Fruit fly (Drosophila melanogaster) whole organism, embryonic: ENCODE results near the gene CG32189.

Source experiments
- Adf1 ChIP-seq: fragments of 200-800 bp; sonication (Bioruptor generic); IDR thresholded peaks from 2 replicates; pipeline ENCODE4 v1.3.6; 2022; ENCODE audit warnings: missing biosample characterization, missing genetic modification characterization
- BEAF-32 ChIP-seq: fragments of 200-800 bp; sonication (Bioruptor generic); optimal IDR thresholded peaks from 3 replicates; lab custom pipeline; 2017; ENCODE audit warnings: missing biosample characterization, missing genetic modification characterization, mild to moderate bottlenecking, moderate library complexity, missing genetic modification reagents
- Bteb2 ChIP-seq: fragments of 200-800 bp; sonication (Bioruptor generic); optimal IDR thresholded peaks from 2 replicates; lab custom pipeline; 2016; ENCODE audit warnings: missing biosample characterization, missing genetic modification characterization
- CG10543 ChIP-seq: fragments of 200-800 bp; sonication (Bioruptor generic); optimal IDR thresholded peaks from 3 replicates; lab custom pipeline; 2017; ENCODE audit warnings: missing biosample characterization, mild to moderate bottlenecking, missing genetic modification characterization, moderate library complexity
- CG10959 ChIP-seq: fragments of 200-800 bp; sonication (Bioruptor generic); IDR thresholded peaks from 2 replicates; pipeline ENCODE4 v1.3.6; 2022; ENCODE audit warnings: missing biosample characterization, missing genetic modification characterization
- CG11085 ChIP-seq: fragments of 200-800 bp; sonication (Bioruptor generic); IDR thresholded peaks from 2 replicates; pipeline ENCODE4 v1.3.6; 2022; ENCODE audit warnings: missing biosample characterization, missing genetic modification characterization
- CG11093 ChIP-seq: fragments of 200-800 bp; sonication (Bioruptor generic); IDR thresholded peaks from 3 replicates; pipeline ENCODE4 v1.3.6; 2022; ENCODE audit warnings: missing biosample characterization, missing genetic modification characterization
- CG11560 ChIP-seq: fragments of 200-800 bp; sonication (Bioruptor generic); IDR thresholded peaks from 3 replicates; pipeline ENCODE4 v1.3.6; 2022; ENCODE audit warnings: missing biosample characterization, missing genetic modification characterization
- CG12071 ChIP-seq: fragments of 200-800 bp; sonication (Bioruptor generic); optimal IDR thresholded peaks from 3 replicates; lab custom pipeline; 2018; ENCODE audit warnings: missing biosample characterization, mild to moderate bottlenecking, missing genetic modification characterization
- CG14860 ChIP-seq: fragments of 200-800 bp; sonication (Bioruptor generic); IDR thresholded peaks from 3 replicates; pipeline ENCODE4 v1.3.6; 2022; ENCODE audit warnings: missing biosample characterization, missing genetic modification characterization; ENCODE audit not compliant: partially characterized antibody
- CG15269 ChIP-seq: fragments of 200-800 bp; sonication (Bioruptor generic); optimal IDR thresholded peaks from 2 replicates; lab custom pipeline; 2018; ENCODE audit warnings: missing biosample characterization, mild to moderate bottlenecking, missing genetic modification characterization, moderate library complexity
- CG30431 ChIP-seq: fragments of 200-800 bp; sonication (Bioruptor generic); optimal IDR thresholded peaks from 2 replicates; lab custom pipeline; 2017; ENCODE audit warnings: missing biosample characterization, missing genetic modification characterization
- CG31388 ChIP-seq: fragments of 200-800 bp; sonication (Bioruptor generic); optimal IDR thresholded peaks from 2 replicates; lab custom pipeline; 2016; ENCODE audit warnings: missing biosample characterization, missing genetic modification characterization
- CG3847 ChIP-seq: fragments of 200-800 bp; sonication (Bioruptor generic); IDR thresholded peaks from 2 replicates; pipeline ENCODE4 v1.3.6; 2022; ENCODE audit warnings: missing biosample characterization, missing genetic modification characterization
- CG3995 ChIP-seq: fragments of 200-800 bp; sonication (Bioruptor generic); optimal IDR thresholded peaks from 3 replicates; lab custom pipeline; 2016; ENCODE audit warnings: missing biosample characterization, missing genetic modification characterization
- CG7987 ChIP-seq: fragments of 200-800 bp; sonication (Bioruptor generic); optimal IDR thresholded peaks from 2 replicates; lab custom pipeline; 2018; ENCODE audit warnings: missing biosample characterization, mild to moderate bottlenecking, missing genetic modification characterization, moderate library complexity
- CG8290 ChIP-seq, 3 experiments: fragments of 200-800 bp; sonication (Bioruptor generic); optimal IDR thresholded peaks; 2 replicates each; lab custom pipeline; 2016 to 2019; ENCODE audit warnings: missing biosample characterization in 3 of 3, missing genetic modification characterization in 3 of 3, mild to moderate bottlenecking in 2 of 3, moderate library complexity in 1 of 3
- CG9609 ChIP-seq: fragments of 200-800 bp; sonication (Bioruptor generic); optimal IDR thresholded peaks from 3 replicates; lab custom pipeline; 2016; ENCODE audit warnings: missing biosample characterization, missing genetic modification characterization
- Dbx ChIP-seq: fragments of 200-800 bp; sonication (Bioruptor generic); IDR thresholded peaks from 3 replicates; pipeline ENCODE4 v1.3.6; 2022; ENCODE audit warnings: missing biosample characterization, missing genetic modification characterization
- Dek ChIP-seq: fragments of 200-800 bp; sonication (Bioruptor generic); optimal IDR thresholded peaks from 3 replicates; lab custom pipeline; 2019; ENCODE audit warnings: missing biosample characterization, mild to moderate bottlenecking, missing genetic modification characterization, moderate library complexity
- Ets97D ChIP-seq: fragments of 200-800 bp; sonication (Bioruptor generic); optimal IDR thresholded peaks from 3 replicates; lab custom pipeline; 2016; ENCODE audit warnings: missing biosample characterization, missing genetic modification characterization
- HHEX ChIP-seq: fragments of 200-800 bp; sonication (Bioruptor generic); optimal IDR thresholded peaks from 3 replicates; lab custom pipeline; 2017; ENCODE audit warnings: missing biosample characterization, mild to moderate bottlenecking, missing genetic modification characterization, missing genetic modification reagents
- Hr3 ChIP-seq: fragments of 200-800 bp; sonication (Bioruptor generic); optimal IDR thresholded peaks from 3 replicates; lab custom pipeline; 2016; ENCODE audit warnings: missing biosample characterization, missing genetic modification characterization
- Hr51 ChIP-seq, 2 experiments: fragments of 200-800 bp; sonication (Bioruptor generic); optimal IDR thresholded peaks; 2 replicates in 1 of 2; 3 replicates in 1 of 2; lab custom pipeline; 2016 to 2018; ENCODE audit warnings: missing biosample characterization in 2 of 2, missing genetic modification characterization in 2 of 2, mild to moderate bottlenecking in 1 of 2, moderate library complexity in 1 of 2
- Meics ChIP-seq: fragments of 200-800 bp; sonication (Bioruptor generic); optimal IDR thresholded peaks from 2 replicates; lab custom pipeline; 2017; ENCODE audit warnings: missing biosample characterization, mild to moderate bottlenecking, missing genetic modification characterization
- Myb ChIP-seq: fragments of 200-800 bp; sonication (Bioruptor generic); optimal IDR thresholded peaks from 2 replicates; lab custom pipeline; 2016; ENCODE audit warnings: missing biosample characterization, missing genetic modification characterization
- Nf-YC ChIP-seq: fragments of 200-800 bp; optimal IDR thresholded peaks from 3 replicates; lab custom pipeline; 2019; ENCODE audit warnings: missing biosample characterization, mild to moderate bottlenecking, missing genetic modification characterization, moderate library complexity
- Scr ChIP-seq: fragments of 200-800 bp; sonication (Bioruptor generic); IDR thresholded peaks from 2 replicates; pipeline ENCODE4 v1.3.6; 2022; ENCODE audit warnings: missing biosample characterization, missing genetic modification characterization; ENCODE audit not compliant: partially characterized antibody
- Vsx1 ChIP-seq: fragments of 200-800 bp; sonication (Bioruptor generic); optimal IDR thresholded peaks from 2 replicates; lab custom pipeline; 2017; ENCODE audit warnings: missing biosample characterization, mild to moderate bottlenecking, missing genetic modification characterization, missing genetic modification reagents
- ap ChIP-seq: fragments of 200-800 bp; sonication (Bioruptor generic); IDR thresholded peaks from 2 replicates; pipeline ENCODE4 v1.3.6; 2022; ENCODE audit warnings: missing biosample characterization, missing genetic modification characterization
- ase ChIP-seq: fragments of 200-800 bp; sonication (Bioruptor generic); IDR thresholded peaks from 3 replicates; pipeline ENCODE4 v1.3.6; 2022; ENCODE audit warnings: missing biosample characterization, missing genetic modification characterization
- chinmo ChIP-seq: fragments of 200-800 bp; sonication (Bioruptor generic); IDR thresholded peaks from 4 replicates; pipeline ENCODE4 v1.3.6; 2022; ENCODE audit warnings: missing biosample characterization, missing genetic modification characterization; ENCODE audit not compliant: partially characterized antibody
- cwo ChIP-seq: fragments of 200-800 bp; sonication (Bioruptor generic); optimal IDR thresholded peaks from 3 replicates; lab custom pipeline; 2017; ENCODE audit warnings: missing biosample characterization, missing genetic modification characterization, mild to moderate bottlenecking, moderate library complexity, missing genetic modification reagents
- dimm ChIP-seq: fragments of 200-800 bp; sonication (Bioruptor generic); IDR thresholded peaks from 2 replicates; pipeline ENCODE4 v1.3.6; 2022; ENCODE audit warnings: missing biosample characterization, missing genetic modification characterization
- disco-r ChIP-seq: fragments of 200-800 bp; sonication (Bioruptor generic); optimal IDR thresholded peaks from 2 replicates; lab custom pipeline; 2016; ENCODE audit warnings: missing biosample characterization, missing genetic modification characterization
- dysf ChIP-seq: fragments of 200-800 bp; sonication (Bioruptor generic); IDR thresholded peaks from 3 replicates; pipeline ENCODE4 v1.3.6; 2022; ENCODE audit warnings: missing biosample characterization, missing genetic modification characterization
- exex ChIP-seq: fragments of 200-800 bp; sonication (Bioruptor generic); optimal IDR thresholded peaks from 4 replicates; lab custom pipeline; 2018; ENCODE audit warnings: missing biosample characterization, mild to moderate bottlenecking, missing genetic modification characterization, moderate library complexity
- gsb-n ChIP-seq: fragments of 200-800 bp; sonication (Bioruptor generic); optimal IDR thresholded peaks from 3 replicates; lab custom pipeline; 2018; ENCODE audit warnings: missing biosample characterization, mild to moderate bottlenecking, missing genetic modification characterization
- hth ChIP-seq: fragments of >200 bp; optimal IDR thresholded peaks from 2 replicates; lab custom pipeline; 2017; ENCODE audit warnings: inconsistent platforms
- inv ChIP-seq: fragments of 200-800 bp; sonication (Bioruptor generic); IDR thresholded peaks from 2 replicates; pipeline ENCODE4 v1.3.6; 2022; ENCODE audit warnings: missing biosample characterization, missing genetic modification characterization; ENCODE audit not compliant: partially characterized antibody
- ken ChIP-seq: fragments of 200-800 bp; sonication (Bioruptor generic); IDR thresholded peaks from 3 replicates; pipeline ENCODE4 v1.3.6; 2022; ENCODE audit warnings: missing biosample characterization, missing genetic modification characterization
- lov ChIP-seq, 2 experiments: fragments of 200-800 bp in 1 of 2; fragments of >200 bp in 1 of 2; sonication (Bioruptor generic) in 1 of 2; IDR thresholded peaks in 1 of 2; optimal IDR thresholded peaks in 1 of 2; 2 replicates in 1 of 2; 3 replicates in 1 of 2; pipeline versions ENCODE4 v1.3.6 to Lab custom; 2017 to 2022; ENCODE audit warnings: missing biosample characterization in 1 of 2, missing genetic modification characterization in 1 of 2
- peb ChIP-seq: fragments of 200-800 bp; sonication (Bioruptor generic); IDR thresholded peaks from 2 replicates; pipeline ENCODE4 v1.3.6; 2022; ENCODE audit warnings: missing biosample characterization, missing genetic modification characterization
- rib ChIP-seq: fragments of 200-800 bp; sonication (Bioruptor generic); IDR thresholded peaks from 2 replicates; pipeline ENCODE4 v1.3.6; 2022; ENCODE audit warnings: missing biosample characterization, missing genetic modification characterization
- shn ChIP-seq: fragments of 200-800 bp; sonication (Bioruptor generic); optimal IDR thresholded peaks from 3 replicates; lab custom pipeline; 2016; ENCODE audit warnings: missing biosample characterization, missing genetic modification characterization
- tio ChIP-seq: fragments of 200-800 bp; sonication (Bioruptor generic); optimal IDR thresholded peaks from 2 replicates; lab custom pipeline; 2017; ENCODE audit warnings: missing biosample characterization, missing genetic modification characterization, inconsistent platforms
- trh ChIP-seq: fragments of 200-800 bp; sonication (Bioruptor generic); optimal IDR thresholded peaks from 2 replicates; lab custom pipeline; 2016; ENCODE audit warnings: missing biosample characterization, missing genetic modification characterization
- vvl ChIP-seq: fragments of 200-800 bp; sonication (Bioruptor generic); IDR thresholded peaks from 2 replicates; pipeline ENCODE4 v1.3.6; 2022; ENCODE audit warnings: missing biosample characterization, missing genetic modification characterization
- z ChIP-seq: fragments of 200-800 bp; sonication (Bioruptor generic); IDR thresholded peaks from 3 replicates; pipeline ENCODE4 v1.3.6; 2022; ENCODE audit warnings: missing biosample characterization, missing genetic modification characterization

The CG32189 gene

DNA sequence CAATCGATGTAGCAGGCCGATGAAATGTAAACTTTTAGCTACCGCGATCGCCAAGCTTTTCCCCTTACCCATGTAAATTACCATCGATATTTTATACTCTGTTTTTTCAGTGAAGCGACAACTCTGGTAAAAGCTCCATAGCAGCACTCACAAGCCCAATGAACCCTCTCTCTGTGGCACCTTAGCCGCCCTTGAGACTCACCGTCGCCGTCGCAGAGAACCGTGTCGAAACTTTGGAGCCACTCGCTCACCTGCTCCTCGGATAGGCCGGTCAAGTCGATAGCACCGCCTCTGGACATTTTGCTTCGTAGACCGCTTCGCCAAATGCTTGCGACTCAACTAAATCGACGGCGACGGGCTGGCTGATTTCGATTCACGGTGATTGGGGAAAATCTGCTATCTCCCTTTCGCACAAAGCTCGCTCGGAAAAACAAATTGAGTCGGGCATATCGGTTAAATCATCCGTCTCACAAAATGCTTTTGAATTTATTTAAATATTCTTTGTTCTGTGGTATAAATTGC lies 6.2 kb upstream of the CG32189 start, which contains the start of gene CG5577 (continued):
- TF ChIP-seq tio (GFP tag; lab: Kevin White, UChicago) (no peak), CG15269 (tag; lab: Kevin White, UChicago) (peak; percentile 27), CG10543 (GFP tag; lab: Kevin White, UChicago) (peak; percentile 79), ap (GFP tag; lab: Robert Waterston, UW) (no peak), CG7987 (GFP tag; lab: Kevin White, UChicago) (peak; percentile 28), HHEX (GFP tag; lab: Kevin White, UChicago) (peak; percentile 38), trh (GFP tag; lab: Kevin White, UChicago) (no peak), ase (GFP tag; lab: Robert Waterston, UW) (peak; percentile 39; the same call in 1 of the 3 replicates), dimm (GFP tag; lab: Robert Waterston, UW) (no peak), CG14860 (GFP tag; lab: Robert Waterston, UW) (peak; percentile 43; the same call in 1 of the 3 replicates), cwo (peak; percentile 40), disco-r (no peak), Bteb2 (no peak), CG8290 (GFP tag; optimal IDR thresholded peaks at IDR 0.05; lab: Kevin White, UChicago) (no peak), CG8290 (tag; optimal IDR thresholded peaks at IDR 0.05; lab: Kevin White, UChicago) (peak in 1 of 2 experiments; percentile 72), Hr3 (no peak), inv (GFP tag; lab: Robert Waterston, UW) (peak; percentile 45; the same call in 1 of the 2 replicates), exex (tag; lab: Kevin White, UChicago) (peak; percentile 50), CG3847 (GFP tag; lab: Robert Waterston, UW) (no peak), dysf (GFP tag; lab: Robert Waterston, UW) (0 out of 3 replicates have a peak, but pooled peaks have one; percentile 12), CG11560 (no peak), Myb (peak; percentile 10), Dbx (peak; percentile 62; the same call in 1 of the 3 replicates), CG9609 (no peak), Adf1 (peak; percentile 71; the same call in 1 of the 2 replicates), chinmo (GFP tag; lab: Robert Waterston, UW) (peak; percentile 86; the same call in 3 of the 4 replicates), CG11085 (GFP tag; lab: Robert Waterston, UW) (no peak), peb (no peak), hth (lab: Kevin White, UChicago) (no peak), Scr (peak; percentile 68), BEAF-32 (GFP tag; lab: Kevin White, UChicago) (peak; percentile 60), Vsx1 (GFP tag; lab: Kevin White, UChicago) (no peak), lov (optimal IDR thresholded peaks at IDR 0.05; lab: Kevin White, UChicago) (no peak), lov (GFP tag; IDR thresholded peaks at IDR 0.05; lab: Robert Waterston, UW) (0 out of 3 replicates have a peak, but pooled peaks have one; percentile 9), Dek (no peak), CG3995 (GFP tag; lab: Kevin White, UChicago) (peak; percentile 75), Ets97D (GFP tag; lab: Kevin White, UChicago) (no peak), Nf-YC (peak; percentile 90), shn (GFP tag; lab: Kevin White, UChicago) (peak; percentile 16), CG10959 (GFP tag; lab: Robert Waterston, UW) (no peak), CG30431 (no peak), Meics (GFP tag; lab: Kevin White, UChicago) (peak; percentile 40), gsb-n (tag; lab: Kevin White, UChicago) (no peak), rib (peak; percentile 59; the same call in 1 of the 2 replicates), CG11093 (GFP tag; lab: Robert Waterston, UW) (no peak), ken (GFP tag; lab: Robert Waterston, UW) (no peak), CG31388 (GFP tag; lab: Kevin White, UChicago) (no peak), z (GFP tag; lab: Robert Waterston, UW) (0 out of 3 replicates have a peak, but pooled peaks have one; percentile 47), vvl (GFP tag; lab: Robert Waterston, UW) (no peak), Hr51 (GFP tag; optimal IDR thresholded peaks at IDR 0.05; lab: Kevin White, UChicago) (no peak), CG12071 (no peak)
